Fruit fly (Drosophila melanogaster): ENCODE measurements around the gene CG7950.

The CG7950 gene

dm6 chr3R:30100976-30101332 is 44.3 kb downstream of the CG7950 start:
- TF ChIP-seq CG6808 (GFP tag; optimal IDR thresholded peaks at IDR 0.05): peak; percentile 54
- TF ChIP-seq Hr39 (GFP tag; optimal IDR thresholded peaks at IDR 0.05): peak; percentile 44
- no peak for TF ChIP-seq Ets21C (GFP tag; optimal IDR thresholded peaks at IDR 0.05)
- no peak for TF ChIP-seq CG8319 (GFP tag; optimal IDR thresholded peaks at IDR 0.05)
- TF ChIP-seq lz (GFP tag; optimal IDR thresholded peaks at IDR 0.05): peak; percentile 40
- peak; percentile 42 for TF ChIP-seq spab (GFP tag; optimal IDR thresholded peaks at IDR 0.05)
- no peak for TF ChIP-seq Blimp-1 (GFP tag; optimal IDR thresholded peaks at IDR 0.05)
- TF ChIP-seq CG6792 (GFP tag; optimal IDR thresholded peaks at IDR 0.05): no peak
- TF ChIP-seq topi (GFP tag; optimal IDR thresholded peaks at IDR 0.05): peak; percentile 41
- TF ChIP-seq CG3032 (tag; optimal IDR thresholded peaks at IDR 0.05): peak; percentile 54
- peak; percentile 13 for TF ChIP-seq CG32006 (GFP tag; optimal IDR thresholded peaks at IDR 0.05)
- no peak for TF ChIP-seq CG8119 (GFP tag; IDR thresholded peaks at IDR 0.05)
- peak; percentile 4 for TF ChIP-seq CG34406 (GFP tag; optimal IDR thresholded peaks at IDR 0.05)
- peak; percentile 11 for TF ChIP-seq Sox15 (GFP tag; optimal IDR thresholded peaks at IDR 0.05)
- TF ChIP-seq Eip93F (GFP tag; optimal IDR thresholded peaks at IDR 0.05): no peak
- TF ChIP-seq ss (GFP tag; optimal IDR thresholded peaks at IDR 0.05): peak in 1 of 2 experiments; percentile 19
- no peak for TF ChIP-seq Hr4 (GFP tag; optimal IDR thresholded peaks at IDR 0.05)
- TF ChIP-seq dsx (GFP tag; optimal IDR thresholded peaks at IDR 0.05; ENCODE audit: poor library complexity, severe bottlenecking): peak; percentile 32
- peak; percentile 52 for TF ChIP-seq Met (GFP tag; optimal IDR thresholded peaks at IDR 0.05)
- TF ChIP-seq esn (GFP tag; optimal IDR thresholded peaks at IDR 0.05): peak; percentile 49
- no peak for TF ChIP-seq fd85E (GFP tag; optimal IDR thresholded peaks at IDR 0.05)
- TF ChIP-seq CG11294 (GFP tag; IDR thresholded peaks at IDR 0.05): 0 out of 2 replicates have a peak, but pooled peaks have one; percentile 6
- no peak for TF ChIP-seq CG11762 (GFP tag; optimal IDR thresholded peaks at IDR 0.05; ENCODE audit: insufficient read depth)
- no peak for TF ChIP-seq CG7368 (GFP tag; optimal IDR thresholded peaks at IDR 0.05)
- TF ChIP-seq CG4318 (GFP tag; optimal IDR thresholded peaks at IDR 0.05): no peak
- no peak for TF ChIP-seq Gug (GFP tag; IDR thresholded peaks at IDR 0.05)
- peak; percentile 37 for TF ChIP-seq acj6 (GFP tag; optimal IDR thresholded peaks at IDR 0.05)
- peak; percentile 32 for TF ChIP-seq OdsH (GFP tag; optimal IDR thresholded peaks at IDR 0.05)
- peak; percentile 1 for TF ChIP-seq CG11902 (GFP tag; optimal IDR thresholded peaks at IDR 0.05)
- TF ChIP-seq CG6163 (GFP tag; IDR thresholded peaks at IDR 0.05): no peak; the same call in 2 of the 3 replicates
- peak; percentile 40 for TF ChIP-seq CG31627 (GFP tag; optimal IDR thresholded peaks at IDR 0.05)
- TF ChIP-seq CG6854 (GFP tag; optimal IDR thresholded peaks at IDR 0.05): no peak
- TF ChIP-seq fkh (GFP tag; optimal IDR thresholded peaks at IDR 0.05): no peak
- no peak for TF ChIP-seq CG6276 (GFP tag; optimal IDR thresholded peaks at IDR 0.05)
- TF ChIP-seq Eip78C (GFP tag): peak; percentile 76
- no peak for TF ChIP-seq CG1621 (tag; optimal IDR thresholded peaks at IDR 0.05)
- TF ChIP-seq CG15336 (GFP tag; IDR thresholded peaks at IDR 0.05): no peak
- TF ChIP-seq svp (GFP tag): no peak
- TF ChIP-seq Sox14 (GFP tag; optimal IDR thresholded peaks at IDR 0.05): peak; percentile 38
- TF ChIP-seq Eip75B (GFP tag; optimal IDR thresholded peaks at IDR 0.05): peak; percentile 31
- peak; percentile 46 for TF ChIP-seq Ets96B (tag; optimal IDR thresholded peaks at IDR 0.05)
- peak; percentile 1 to 18 for TF ChIP-seq salr (GFP tag; optimal IDR thresholded peaks at IDR 0.05)
- TF ChIP-seq pdm3 (GFP tag; optimal IDR thresholded peaks at IDR 0.05): peak; percentile 27
- no peak for TF ChIP-seq Lpt (GFP tag; optimal IDR thresholded peaks at IDR 0.05)
- no peak for TF ChIP-seq CG16779 (tag; optimal IDR thresholded peaks at IDR 0.05)
- TF ChIP-seq Hr38 (GFP tag; optimal IDR thresholded peaks at IDR 0.05): no peak
- 0 out of 3 replicates have a peak, but pooled peaks have one; percentile 52 for TF ChIP-seq eg (GFP tag; IDR thresholded peaks at IDR 0.05)
- TF ChIP-seq CG10669 (GFP tag; optimal IDR thresholded peaks at IDR 0.05): peak; percentile 50
- TF ChIP-seq CG3919 (GFP tag; optimal IDR thresholded peaks at IDR 0.05): peak; percentile 41
- no peak for TF ChIP-seq vri (GFP tag; optimal IDR thresholded peaks at IDR 0.05)
- peak; percentile 9 for TF ChIP-seq net (GFP tag; optimal IDR thresholded peaks at IDR 0.05)
- peak; percentile 44 for TF ChIP-seq Sox102F (GFP tag; optimal IDR thresholded peaks at IDR 0.05)
- peak; percentile 48 for TF ChIP-seq achi (GFP tag; optimal IDR thresholded peaks at IDR 0.05)
